Fruit fly (Drosophila melanogaster) whole organism, adult: ENCODE measurements around the gene Proc-R.

Source experiments
- CG11617 ChIP-seq: fragments of 200-800 bp; sonication (Bioruptor generic); optimal IDR thresholded peaks from 2 replicates; lab custom pipeline; 2017; ENCODE audit warnings: mild to moderate bottlenecking, missing biosample characterization, missing genetic modification reagents, missing genetic modification characterization
- CG12768 ChIP-seq: fragments of 200-800 bp; sonication (Bioruptor generic); optimal IDR thresholded peaks from 2 replicates; lab custom pipeline; 2017; ENCODE audit warnings: missing biosample characterization, missing genetic modification characterization, mild to moderate bottlenecking, moderate library complexity, missing genetic modification reagents
- CG14711 ChIP-seq: fragments of 200-800 bp; sonication (Bioruptor generic); optimal IDR thresholded peaks from 2 replicates; lab custom pipeline; 2018; ENCODE audit warnings: missing biosample characterization, mild to moderate bottlenecking, missing genetic modification characterization, moderate library complexity
- CG1620 ChIP-seq: fragments of 200-800 bp; sonication (Bioruptor generic); optimal IDR thresholded peaks from 2 replicates; lab custom pipeline; 2016; ENCODE audit warnings: missing biosample characterization, missing genetic modification characterization
- CG33017 ChIP-seq: fragments of 200-800 bp; sonication (Bioruptor generic); optimal IDR thresholded peaks from 2 replicates; lab custom pipeline; 2018; ENCODE audit warnings: missing biosample characterization, mild to moderate bottlenecking, missing genetic modification characterization, moderate library complexity
- CG5204 ChIP-seq: fragments of 200-800 bp; sonication (Bioruptor generic); optimal IDR thresholded peaks from 2 replicates; lab custom pipeline; 2016; ENCODE audit warnings: missing biosample characterization, missing genetic modification characterization
- CG7045 ChIP-seq: fragments of 200-800 bp; sonication (Bioruptor generic); optimal IDR thresholded peaks from 2 replicates; lab custom pipeline; 2017; ENCODE audit warnings: missing biosample characterization, mild to moderate bottlenecking, missing genetic modification characterization
- CG7101 ChIP-seq: fragments of 200-800 bp; sonication (Bioruptor generic); optimal IDR thresholded peaks from 2 replicates; lab custom pipeline; 2018; ENCODE audit warnings: missing biosample characterization, mild to moderate bottlenecking, missing genetic modification characterization, moderate library complexity
- Clk ChIP-seq: fragments of 200-800 bp; sonication (Bioruptor generic); optimal IDR thresholded peaks from 2 replicates; lab custom pipeline; 2017; ENCODE audit warnings: missing biosample characterization, missing genetic modification characterization
- Crg-1 ChIP-seq: fragments of 200-800 bp; sonication (Bioruptor generic); optimal IDR thresholded peaks from 2 replicates; lab custom pipeline; 2016; ENCODE audit warnings: missing biosample characterization, missing genetic modification characterization
- Hr96 ChIP-seq: fragments of 200-800 bp; sonication (Bioruptor generic); optimal IDR thresholded peaks from 2 replicates; lab custom pipeline; 2016; ENCODE audit warnings: missing biosample characterization, missing genetic modification characterization
- Mnt ChIP-seq: fragments of 200-800 bp; sonication (Bioruptor generic); optimal IDR thresholded peaks from 2 replicates; lab custom pipeline; 2016; ENCODE audit warnings: missing biosample characterization, mild to moderate bottlenecking, missing genetic modification characterization
- bab1 ChIP-seq: fragments of 200-800 bp; sonication (Bioruptor generic); optimal IDR thresholded peaks from 3 replicates; lab custom pipeline; 2019; ENCODE audit warnings: missing biosample characterization, mild to moderate bottlenecking, missing genetic modification characterization, moderate library complexity
- cic ChIP-seq: fragments of 200-800 bp; sonication (Bioruptor generic); optimal IDR thresholded peaks from 2 replicates; lab custom pipeline; 2017; ENCODE audit warnings: missing biosample characterization, mild to moderate bottlenecking, missing genetic modification characterization, moderate library complexity
- cnc ChIP-seq, 2 experiments: fragments of >200 bp; optimal IDR thresholded peaks; 2 replicates each; lab custom pipeline; 2017
- kay ChIP-seq: fragments of 200-800 bp; sonication (Bioruptor generic); peaks from one replicate; lab custom pipeline; 2016; ENCODE audit warnings: missing biosample characterization, missing genetic modification characterization, borderline replicate concordance
- ovo ChIP-seq: fragments of 200-800 bp; sonication (Bioruptor generic); optimal IDR thresholded peaks from 2 replicates; lab custom pipeline; 2016; ENCODE audit warnings: missing biosample characterization, missing genetic modification characterization
- pad ChIP-seq: fragments of 200-800 bp; sonication (Bioruptor generic); optimal IDR thresholded peaks from 3 replicates; lab custom pipeline; 2017; ENCODE audit warnings: missing biosample characterization, missing genetic modification characterization, mild to moderate bottlenecking, moderate library complexity, missing genetic modification reagents
- tj ChIP-seq: fragments of 200-800 bp; sonication (Bioruptor generic); optimal IDR thresholded peaks from 3 replicates; lab custom pipeline; 2017; ENCODE audit warnings: missing biosample characterization, mild to moderate bottlenecking, missing genetic modification characterization, moderate library complexity
- toe ChIP-seq: fragments of 200-800 bp; sonication (Bioruptor generic); optimal IDR thresholded peaks from 2 replicates; lab custom pipeline; 2016; ENCODE audit warnings: missing biosample characterization, missing genetic modification characterization

Gene Proc-R

DNA sequence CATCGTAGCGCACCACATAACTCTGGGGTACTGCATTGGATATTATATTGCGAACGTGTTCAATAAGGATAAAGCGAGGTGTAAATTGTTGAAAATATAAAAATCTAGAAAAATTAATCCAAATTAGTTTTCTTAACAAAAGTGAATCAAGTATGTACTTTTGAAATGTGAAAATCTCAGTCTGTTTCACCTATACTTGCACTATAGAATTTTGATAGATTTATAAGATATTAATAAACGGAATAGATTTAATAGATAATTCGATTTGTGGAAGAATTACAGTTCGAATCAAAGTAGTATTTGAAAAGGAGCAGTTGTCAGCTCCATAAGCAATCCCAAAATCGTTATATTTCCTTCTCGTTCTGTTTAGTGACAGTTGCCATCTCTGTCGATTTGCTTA lies 2.7 kb upstream of the Proc-R start, which contains the start of gene CG7024:
Gene CG7024 (plus strand): TSS at position 301 of the 400 bp plus-strand sequence.
- TF ChIP-seq tj (GFP tag; lab: Kevin White, UChicago), result no peak
- TF ChIP-seq pad (GFP tag; lab: Kevin White, UChicago), result no peak
- TF ChIP-seq kay (GFP tag; lab: Kevin White, UChicago), result peak; percentile 67
- no peak for TF ChIP-seq CG11617 (GFP tag; lab: Kevin White, UChicago)

DNA sequence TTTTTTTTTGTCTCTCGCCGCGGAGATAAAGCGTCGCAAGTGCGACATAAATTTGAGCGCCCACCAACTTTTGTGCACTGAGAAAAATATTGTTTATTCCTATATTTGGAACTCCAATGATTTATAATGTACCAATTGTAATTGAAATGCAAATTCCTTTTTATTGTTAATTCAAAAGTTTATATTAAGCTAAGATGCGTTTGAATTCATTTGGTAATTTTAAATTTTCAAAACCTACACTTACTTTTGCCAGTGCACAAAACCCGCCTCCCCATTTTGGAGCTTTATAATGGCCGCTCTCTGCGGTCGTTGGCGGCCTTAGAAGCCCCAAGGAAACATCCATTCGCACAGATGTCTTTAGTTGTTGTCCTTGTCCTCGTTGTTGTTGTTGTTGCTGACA lies 54.6 kb downstream of the Proc-R start:
- TF ChIP-seq toe (GFP tag; lab: Kevin White, UChicago) (no peak), Mnt (GFP tag; lab: Kevin White, UChicago) (no peak), CG11617 (GFP tag; lab: Kevin White, UChicago) (no peak), CG12768 (GFP tag; lab: Kevin White, UChicago) (no peak), bab1 (no peak), cnc (optimal IDR thresholded peaks at IDR 0.05; lab: Kevin White, UChicago) (no peak), CG33017 (tag; lab: Kevin White, UChicago) (no peak), Clk (GFP tag; lab: Kevin White, UChicago) (no peak), Hr96 (no peak), CG1620 (GFP tag; lab: Kevin White, UChicago) (no peak), CG5204 (no peak), CG7101 (tag; lab: Kevin White, UChicago) (no peak), Crg-1 (no peak), kay (GFP tag; lab: Kevin White, UChicago) (no peak), pad (GFP tag; lab: Kevin White, UChicago) (no peak)

DNA sequence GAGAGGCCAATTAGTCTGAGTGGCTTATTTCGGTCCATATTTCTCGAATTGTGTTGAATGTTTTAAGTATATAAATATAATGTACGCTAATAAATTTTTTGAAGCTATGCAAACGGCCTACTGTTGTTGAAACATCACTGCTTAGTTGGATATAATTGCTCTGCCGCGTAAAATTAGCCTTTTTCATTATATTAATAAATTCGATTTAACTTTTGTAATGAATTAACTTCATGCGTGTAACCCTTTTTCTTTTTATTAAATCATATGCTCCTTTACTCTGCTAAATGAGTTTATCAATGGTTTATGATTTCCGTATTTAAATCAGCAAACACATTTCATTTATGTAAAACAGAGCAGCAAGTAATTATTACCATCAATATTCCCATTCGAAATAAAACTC lies 62.3 kb downstream of the Proc-R start, which contains the start of gene CG15472:
Gene CG15472 (minus strand): TSS at position 101 of the 400 bp plus-strand sequence.
- no peak for TF ChIP-seq Hr96
- TF ChIP-seq CG1620 (GFP tag; lab: Kevin White, UChicago), result no peak
- TF ChIP-seq CG7045 (GFP tag; lab: Kevin White, UChicago), result no peak
- no peak for TF ChIP-seq CG7101 (tag; lab: Kevin White, UChicago)
- TF ChIP-seq ovo (GFP tag; lab: Kevin White, UChicago), result no peak
- no peak for TF ChIP-seq kay (GFP tag; lab: Kevin White, UChicago)
- no peak for TF ChIP-seq tj (GFP tag; lab: Kevin White, UChicago)
- TF ChIP-seq cic (GFP tag; lab: Kevin White, UChicago), result no peak
- no peak for TF ChIP-seq cnc (optimal IDR thresholded peaks at IDR 0.05; lab: Kevin White, UChicago)
- no peak for TF ChIP-seq CG5204
- no peak for TF ChIP-seq CG14711 (tag; lab: Kevin White, UChicago)
- no peak for TF ChIP-seq Mnt (GFP tag; lab: Kevin White, UChicago)
- no peak for TF ChIP-seq CG11617 (GFP tag; lab: Kevin White, UChicago)
- TF ChIP-seq Crg-1, result no peak
- TF ChIP-seq pad (GFP tag; lab: Kevin White, UChicago), result no peak
- no peak for TF ChIP-seq toe (GFP tag; lab: Kevin White, UChicago)
- no peak for TF ChIP-seq CG33017 (tag; lab: Kevin White, UChicago)
- TF ChIP-seq Clk (GFP tag; lab: Kevin White, UChicago), result no peak
- TF ChIP-seq CG12768 (GFP tag; lab: Kevin White, UChicago), result no peak
- TF ChIP-seq bab1, result no peak

DNA sequence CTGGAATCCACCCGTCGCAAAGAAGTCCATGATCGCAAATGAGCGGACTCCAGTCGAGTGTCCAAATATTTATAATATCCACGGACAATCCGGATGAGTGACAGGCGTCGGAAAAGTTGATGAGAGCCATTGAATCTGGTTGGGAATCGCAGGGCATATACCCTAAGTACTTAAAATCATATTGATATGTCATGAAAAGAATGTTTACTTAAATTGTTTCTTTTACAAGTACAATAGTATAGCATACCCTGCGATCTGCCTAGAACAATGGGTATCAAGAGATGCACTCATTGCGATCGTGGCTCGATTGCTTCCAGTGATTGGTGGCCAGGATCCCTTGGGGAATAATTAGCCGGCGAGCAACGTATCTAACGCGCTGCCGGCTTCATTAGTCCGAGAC lies 63.8 kb downstream of the Proc-R start, which contains the start of gene Klf15:
Gene Klf15 (minus strand): TSS at position 101 of the 400 bp plus-strand sequence.
- TF ChIP-seq pad (GFP tag; lab: Kevin White, UChicago), result no peak
- TF ChIP-seq CG12768 (GFP tag; lab: Kevin White, UChicago), result no peak
- TF ChIP-seq CG11617 (GFP tag; lab: Kevin White, UChicago), result no peak

DNA sequence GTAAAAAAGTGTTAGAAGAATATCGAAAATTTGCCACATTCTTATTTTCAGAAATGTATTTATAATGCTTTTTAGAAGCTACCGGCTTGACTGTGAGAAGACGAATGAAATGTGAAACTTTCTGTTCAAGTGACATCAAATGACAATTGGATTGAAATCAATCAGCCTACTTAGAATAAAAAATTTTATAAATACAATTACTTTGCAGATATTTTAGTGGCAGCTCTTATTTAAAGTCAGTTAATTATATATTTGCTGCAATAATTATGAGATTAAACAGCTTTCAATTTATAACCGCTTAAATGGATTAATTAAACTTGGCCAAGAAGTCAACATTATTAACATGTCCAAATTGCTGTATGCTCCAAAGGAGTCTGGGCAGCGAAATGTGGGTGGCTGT lies 69.6 kb downstream of the Proc-R start, which contains the start of gene CG2871:
Gene CG2871 (minus strand): TSS at position 101 of the 400 bp plus-strand sequence.
- TF ChIP-seq CG11617 (GFP tag; lab: Kevin White, UChicago) (no peak), Hr96 (no peak), CG33017 (tag; lab: Kevin White, UChicago) (no peak), cnc (optimal IDR thresholded peaks at IDR 0.05; lab: Kevin White, UChicago) (no peak), CG5204 (no peak), CG7045 (GFP tag; lab: Kevin White, UChicago) (no peak), CG14711 (tag; lab: Kevin White, UChicago) (no peak), CG12768 (GFP tag; lab: Kevin White, UChicago) (no peak), toe (GFP tag; lab: Kevin White, UChicago) (no peak), kay (GFP tag; lab: Kevin White, UChicago) (no peak)
